Fruit fly (Drosophila melanogaster): ENCODE results near the gene Gr77a.

DNA sequence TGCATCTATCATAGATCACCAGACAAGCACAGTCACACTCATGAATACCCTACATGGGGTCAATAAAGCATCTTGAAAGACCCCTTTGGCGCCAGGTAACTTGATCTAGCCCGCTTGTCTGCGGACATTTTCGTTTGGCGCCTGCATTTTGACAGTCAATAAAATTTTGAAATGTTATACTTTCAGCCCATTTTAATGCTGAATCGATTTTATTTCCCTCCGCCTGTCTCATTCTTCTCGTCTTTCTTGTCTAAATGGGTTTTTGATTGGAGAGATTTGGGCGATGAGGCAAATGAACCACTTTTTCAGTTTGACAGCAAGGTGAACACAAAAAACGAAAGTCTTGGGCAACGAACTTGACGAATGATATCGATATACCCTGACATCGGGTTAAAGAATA, 49.2 kb downstream of the Gr77a start:
- TF ChIP-seq Mrtf (GFP tag; IDR thresholded peaks at IDR 0.05) = no peak
- TF ChIP-seq CG17829 (tag; optimal IDR thresholded peaks at IDR 0.05) = no peak
- TF ChIP-seq CG4730 (GFP tag; IDR thresholded peaks at IDR 0.05) = no peak
- TF ChIP-seq Opbp (GFP tag; IDR thresholded peaks at IDR 0.05; ENCODE audit: partially characterized antibody) = no peak
- no peak for TF ChIP-seq Meics (GFP tag; optimal IDR thresholded peaks at IDR 0.05)
- TF ChIP-seq CG7745 (tag; optimal IDR thresholded peaks at IDR 0.05) = no peak
- no peak for TF ChIP-seq CG6254 (GFP tag; optimal IDR thresholded peaks at IDR 0.05)
- TF ChIP-seq Trl (optimal IDR thresholded peaks at IDR 0.05) = no peak
- no peak for TF ChIP-seq Trl (GFP tag; optimal IDR thresholded peaks at IDR 0.05)
